Fruit fly (Drosophila melanogaster) whole organism, embryonic: ENCODE measurements around the gene Naam.

Experiments
- BEAF-32 ChIP-seq: fragments of 200-800 bp; sonication (Bioruptor generic); optimal IDR thresholded peaks from 3 replicates; lab custom pipeline; 2017; ENCODE audit warnings: missing biosample characterization, missing genetic modification characterization, mild to moderate bottlenecking, moderate library complexity, missing genetic modification reagents
- CG10462 ChIP-seq: fragments of 200-800 bp; sonication (Bioruptor generic); optimal IDR thresholded peaks from 2 replicates; lab custom pipeline; 2016; ENCODE audit warnings: missing biosample characterization, missing genetic modification characterization
- CG12104 ChIP-seq: fragments of 200-800 bp; sonication (Bioruptor generic); optimal IDR thresholded peaks from 3 replicates; lab custom pipeline; 2016; ENCODE audit warnings: missing biosample characterization, missing genetic modification characterization
- CG12744 ChIP-seq: fragments of 200-800 bp; sonication (Bioruptor generic); optimal IDR thresholded peaks from 2 replicates; lab custom pipeline; 2016; ENCODE audit warnings: missing biosample characterization, missing genetic modification characterization
- CG13894 ChIP-seq: fragments of 200-800 bp; sonication (Bioruptor generic); optimal IDR thresholded peaks from 3 replicates; lab custom pipeline; 2018; ENCODE audit warnings: missing biosample characterization, mild to moderate bottlenecking, missing genetic modification characterization, moderate library complexity
- CG15011 ChIP-seq: fragments of 200-800 bp; sonication (Bioruptor generic); optimal IDR thresholded peaks from 3 replicates; lab custom pipeline; 2018; ENCODE audit warnings: missing biosample characterization, mild to moderate bottlenecking, missing genetic modification characterization
- CG1602 ChIP-seq: fragments of 200-800 bp; sonication (Bioruptor generic); optimal IDR thresholded peaks from 3 replicates; lab custom pipeline; 2016; ENCODE audit warnings: missing biosample characterization, missing genetic modification characterization
- CG17359 ChIP-seq: fragments of 200-800 bp; sonication (Bioruptor generic); optimal IDR thresholded peaks from 3 replicates; lab custom pipeline; 2018; ENCODE audit warnings: missing biosample characterization, mild to moderate bottlenecking, missing genetic modification characterization, moderate library complexity
- CG17612 ChIP-seq: fragments of 200-800 bp; sonication (Bioruptor generic); IDR thresholded peaks from 2 replicates; pipeline ENCODE4 v1.3.6; 2022; ENCODE audit warnings: missing biosample characterization, missing genetic modification characterization
- CG18764 ChIP-seq: fragments of 200-800 bp; sonication (Bioruptor generic); optimal IDR thresholded peaks from 3 replicates; lab custom pipeline; 2016; ENCODE audit warnings: missing biosample characterization, missing genetic modification characterization
- CG3838 ChIP-seq: fragments of 200-800 bp; sonication (Bioruptor generic); optimal IDR thresholded peaks from 3 replicates; lab custom pipeline; 2016; ENCODE audit warnings: missing biosample characterization, missing genetic modification characterization
- CG3995 ChIP-seq: fragments of 200-800 bp; sonication (Bioruptor generic); optimal IDR thresholded peaks from 3 replicates; lab custom pipeline; 2016; ENCODE audit warnings: missing biosample characterization, missing genetic modification characterization
- CG4282 ChIP-seq: fragments of 200-800 bp; sonication (Bioruptor generic); optimal IDR thresholded peaks from 2 replicates; lab custom pipeline; 2016; ENCODE audit warnings: missing biosample characterization, missing genetic modification characterization
- CG8359 ChIP-seq: fragments of 200-800 bp; sonication (Bioruptor generic); optimal IDR thresholded peaks from 2 replicates; lab custom pipeline; 2017; ENCODE audit warnings: missing biosample characterization, mild to moderate bottlenecking, missing genetic modification characterization, borderline replicate concordance
- CG9437 ChIP-seq: fragments of 200-800 bp; sonication (Bioruptor generic); optimal IDR thresholded peaks from 2 replicates; lab custom pipeline; 2018; ENCODE audit warnings: missing biosample characterization, mild to moderate bottlenecking, missing genetic modification characterization
- Dbx ChIP-seq: fragments of 200-800 bp; sonication (Bioruptor generic); IDR thresholded peaks from 3 replicates; pipeline ENCODE4 v1.3.6; 2022; ENCODE audit warnings: missing biosample characterization, missing genetic modification characterization
- Deaf1 ChIP-seq: fragments of 200-800 bp; optimal IDR thresholded peaks from 3 replicates; lab custom pipeline; 2019; ENCODE audit warnings: missing biosample characterization, mild to moderate bottlenecking, missing genetic modification characterization, moderate library complexity
- Ets65A ChIP-seq: fragments of 200-800 bp; sonication (Bioruptor generic); peaks from one replicate; lab custom pipeline; 2016; ENCODE audit warnings: missing biosample characterization, missing genetic modification characterization
- Fer3 ChIP-seq: fragments of 200-800 bp; sonication (Bioruptor generic); optimal IDR thresholded peaks from 2 replicates; lab custom pipeline; 2018; ENCODE audit warnings: missing biosample characterization, mild to moderate bottlenecking, missing genetic modification characterization, moderate library complexity
- HmgD ChIP-seq: fragments of 200-800 bp; sonication (Bioruptor generic); optimal IDR thresholded peaks from 3 replicates; lab custom pipeline; 2016; ENCODE audit warnings: missing biosample characterization, missing genetic modification characterization
- Hmr ChIP-seq: fragments of 200-800 bp; sonication (Bioruptor generic); optimal IDR thresholded peaks from 3 replicates; lab custom pipeline; 2017; ENCODE audit warnings: mild to moderate bottlenecking, missing biosample characterization, missing genetic modification reagents, missing genetic modification characterization
- Mrtf ChIP-seq: fragments of 200-800 bp; sonication (Bioruptor generic); IDR thresholded peaks from 3 replicates; pipeline ENCODE4 v1.3.6; 2022; ENCODE audit warnings: missing biosample characterization, missing genetic modification characterization
- Nf-YA ChIP-seq: fragments of 200-800 bp; sonication (Bioruptor generic); IDR thresholded peaks from 2 replicates; pipeline ENCODE4 v1.3.6; 2022; ENCODE audit warnings: missing biosample characterization, missing genetic modification characterization
- Optix ChIP-seq: fragments of 200-800 bp; sonication (Bioruptor generic); IDR thresholded peaks from 3 replicates; pipeline ENCODE4 v1.3.6; 2022; ENCODE audit warnings: missing biosample characterization, missing genetic modification characterization
- Rx ChIP-seq: fragments of 200-800 bp; sonication (Bioruptor generic); IDR thresholded peaks from 2 replicates; pipeline ENCODE4 v1.3.6; 2022; ENCODE audit warnings: missing biosample characterization, missing genetic modification characterization
- Sin3A ChIP-seq: fragments of >200 bp; optimal IDR thresholded peaks from 2 replicates; lab custom pipeline; 2018
- Xrp1 ChIP-seq: fragments of 200-800 bp; sonication (Bioruptor generic); IDR thresholded peaks from 2 replicates; pipeline ENCODE4 v1.3.6; 2022; ENCODE audit warnings: missing biosample characterization, missing genetic modification characterization
- ase ChIP-seq: fragments of 200-800 bp; sonication (Bioruptor generic); IDR thresholded peaks from 3 replicates; pipeline ENCODE4 v1.3.6; 2022; ENCODE audit warnings: missing biosample characterization, missing genetic modification characterization
- ato ChIP-seq: fragments of 200-800 bp; sonication (Bioruptor generic); IDR thresholded peaks from 2 replicates; pipeline ENCODE4 v1.3.6; 2022; ENCODE audit warnings: missing biosample characterization, missing genetic modification characterization; ENCODE audit not compliant: partially characterized antibody
- bbx ChIP-seq: fragments of 200-800 bp; sonication (Bioruptor generic); IDR thresholded peaks from 2 replicates; pipeline ENCODE4 v1.3.6; 2022; ENCODE audit warnings: missing biosample characterization, missing genetic modification characterization; ENCODE audit not compliant: partially characterized antibody
- bcd ChIP-seq: fragments of 200-800 bp; sonication (Bioruptor generic); optimal IDR thresholded peaks from 2 replicates; lab custom pipeline; 2017; ENCODE audit warnings: missing biosample characterization, mild to moderate bottlenecking, missing genetic modification characterization
- cato ChIP-seq: fragments of 200-800 bp; sonication (Bioruptor generic); optimal IDR thresholded peaks from 2 replicates; lab custom pipeline; 2016; ENCODE audit warnings: missing biosample characterization, missing genetic modification characterization, borderline replicate concordance
- cg ChIP-seq: fragments of 200-800 bp; sonication (Bioruptor generic); optimal IDR thresholded peaks from 3 replicates; lab custom pipeline; 2019; ENCODE audit warnings: missing biosample characterization, mild to moderate bottlenecking, missing genetic modification characterization, moderate library complexity
- corto ChIP-seq: fragments of 200-800 bp; sonication (Bioruptor generic); optimal IDR thresholded peaks from 2 replicates; lab custom pipeline; 2016; ENCODE audit warnings: missing biosample characterization, mild to moderate bottlenecking, missing genetic modification characterization, moderate library complexity
- dan ChIP-seq: fragments of 200-800 bp; sonication (Bioruptor generic); IDR thresholded peaks from 2 replicates; pipeline ENCODE4 v1.3.6; 2022; ENCODE audit warnings: missing biosample characterization, missing genetic modification characterization
- disco-r ChIP-seq: fragments of 200-800 bp; sonication (Bioruptor generic); optimal IDR thresholded peaks from 2 replicates; lab custom pipeline; 2016; ENCODE audit warnings: missing biosample characterization, missing genetic modification characterization
- eyg ChIP-seq: fragments of 200-800 bp; sonication (Bioruptor generic); optimal IDR thresholded peaks from 3 replicates; lab custom pipeline; 2016; ENCODE audit warnings: missing biosample characterization, missing genetic modification characterization
- grau ChIP-seq: fragments of 200-800 bp; optimal IDR thresholded peaks from 3 replicates; lab custom pipeline; 2019; ENCODE audit warnings: missing biosample characterization, mild to moderate bottlenecking, missing genetic modification characterization, moderate library complexity
- gt ChIP-seq: fragments of 200-800 bp; sonication (Bioruptor generic); IDR thresholded peaks from 2 replicates; pipeline ENCODE4 v1.3.6; 2022; ENCODE audit warnings: missing biosample characterization, missing genetic modification characterization
- jigr1 ChIP-seq: fragments of 200-800 bp; sonication (Bioruptor generic); IDR thresholded peaks from 3 replicates; pipeline ENCODE4 v1.3.6; 2022; ENCODE audit warnings: missing biosample characterization, missing genetic modification characterization
- knrl ChIP-seq: fragments of 200-800 bp; sonication (Bioruptor generic); IDR thresholded peaks from 3 replicates; pipeline ENCODE4 v1.3.6; 2022; ENCODE audit warnings: missing biosample characterization, missing genetic modification characterization; ENCODE audit not compliant: partially characterized antibody
- phol ChIP-seq: fragments of 200-800 bp; sonication (Bioruptor generic); optimal IDR thresholded peaks from 3 replicates; lab custom pipeline; 2018; ENCODE audit warnings: missing biosample characterization, mild to moderate bottlenecking, missing genetic modification characterization, moderate library complexity
- psq ChIP-seq: fragments of 200-800 bp; sonication (Bioruptor generic); optimal IDR thresholded peaks from 2 replicates; lab custom pipeline; 2017; ENCODE audit warnings: missing biosample characterization, missing genetic modification characterization
- pum ChIP-seq: fragments of 200-800 bp; sonication (Bioruptor generic); optimal IDR thresholded peaks from 2 replicates; lab custom pipeline; 2016; ENCODE audit warnings: missing biosample characterization, missing genetic modification characterization
- salm ChIP-seq: fragments of 200-800 bp; sonication (Bioruptor generic); optimal IDR thresholded peaks from 2 replicates; lab custom pipeline; 2018; ENCODE audit warnings: missing biosample characterization, mild to moderate bottlenecking, missing genetic modification characterization
- slbo ChIP-seq: fragments of 200-800 bp; sonication (Bioruptor generic); IDR thresholded peaks from 2 replicates; pipeline ENCODE4 v1.3.6; 2022; ENCODE audit warnings: missing biosample characterization, missing genetic modification characterization
- sqz ChIP-seq: fragments of 200-800 bp; sonication (Bioruptor generic); optimal IDR thresholded peaks from 3 replicates; lab custom pipeline; 2018; ENCODE audit warnings: missing biosample characterization, mild to moderate bottlenecking, missing genetic modification characterization
- vnd ChIP-seq: fragments of 200-800 bp; sonication (Bioruptor generic); IDR thresholded peaks from 3 replicates; pipeline ENCODE4 v1.3.6; 2022; ENCODE audit warnings: missing biosample characterization, missing genetic modification characterization; ENCODE audit not compliant: partially characterized antibody
- wdn ChIP-seq: fragments of 200-800 bp; sonication (Bioruptor generic); IDR thresholded peaks from 2 replicates; pipeline ENCODE4 v1.3.6; 2022; ENCODE audit warnings: missing biosample characterization, missing genetic modification characterization

Gene Naam

dm6 chr3R:19671223-19671991 is at the start of gene Naam (continued):
- TF ChIP-seq pum (GFP tag; lab: Kevin White, UChicago) (peak; percentile 61), slbo (GFP tag; lab: Robert Waterston, UW) (peak; percentile 77), CG10462 (GFP tag; lab: Kevin White, UChicago) (peak; percentile 51), CG3995 (GFP tag; lab: Kevin White, UChicago) (peak; percentile 58), jigr1 (GFP tag; lab: Robert Waterston, UW) (no peak), cg (no peak), phol (tag; lab: Kevin White, UChicago) (peak; percentile 57), Nf-YA (GFP tag; lab: Robert Waterston, UW) (peak; percentile 45; the same call in 1 of the 2 replicates), CG1602 (peak; percentile 41), salm (tag; lab: Kevin White, UChicago) (peak; percentile 67), Dbx (GFP tag; lab: Robert Waterston, UW) (peak; percentile 77), CG3838 (GFP tag; lab: Kevin White, UChicago) (peak; percentile 43), BEAF-32 (GFP tag; lab: Kevin White, UChicago) (peak; percentile 1), bbx (no peak), Rx (GFP tag; lab: Robert Waterston, UW) (peak; percentile 58; the same call in 1 of the 2 replicates), eyg (peak; percentile 87), psq (peak; percentile 44), ase (GFP tag; lab: Robert Waterston, UW) (peak; percentile 62; the same call in 2 of the 3 replicates), wdn (GFP tag; lab: Robert Waterston, UW) (peak; percentile 43; the same call in 1 of the 2 replicates), cato (GFP tag; lab: Kevin White, UChicago) (peak; percentile 36), dan (GFP tag; lab: Robert Waterston, UW) (no peak), Fer3 (tag; lab: Kevin White, UChicago) (peak; percentile 76), CG17612 (GFP tag; lab: Robert Waterston, UW) (0 out of 2 replicates have a peak, but pooled peaks have one; percentile 32), vnd (GFP tag; lab: Robert Waterston, UW) (no peak), disco-r (GFP tag; lab: Kevin White, UChicago) (peak; percentile 52), corto (GFP tag; lab: Kevin White, UChicago) (peak; percentile 23), CG8359 (GFP tag; lab: Kevin White, UChicago) (no peak), HmgD (peak; percentile 30), Ets65A (GFP tag; lab: Kevin White, UChicago) (peak; percentile 95), CG12104 (GFP tag; lab: Kevin White, UChicago) (peak; percentile 35), Deaf1 (peak; percentile 46), CG15011 (peak; percentile 35), CG18764 (GFP tag; lab: Kevin White, UChicago) (peak; percentile 13), Mrtf (GFP tag; lab: Robert Waterston, UW) (peak; percentile 55; the same call in 2 of the 3 replicates), ato (GFP tag; lab: Robert Waterston, UW) (no peak), CG12744 (GFP tag; lab: Kevin White, UChicago) (peak; percentile 72), CG13894 (tag; lab: Kevin White, UChicago) (peak; percentile 73), sqz (GFP tag; lab: Kevin White, UChicago) (no peak), knrl (no peak), Optix (GFP tag; lab: Robert Waterston, UW) (peak; percentile 64; the same call in 2 of the 3 replicates), CG17359 (tag; lab: Kevin White, UChicago) (peak; percentile 79), Sin3A (lab: Kevin White, UChicago) (no peak), bcd (peak; percentile 71), gt (GFP tag; lab: Robert Waterston, UW) (no peak), Hmr (peak; percentile 91), CG9437 (peak; percentile 57), Xrp1 (GFP tag; lab: Robert Waterston, UW) (peak; percentile 86), CG4282 (GFP tag; lab: Kevin White, UChicago) (peak; percentile 69), grau (tag; lab: Kevin White, UChicago) (peak; percentile 75)
